Fruit fly (Drosophila melanogaster) whole organism, embryonic: ENCODE data around the gene CG11726.

Experiments
- Abd-B ChIP-seq: fragments of 200-800 bp; sonication (Bioruptor generic); optimal IDR thresholded peaks from 2 replicates; lab custom pipeline; 2018; ENCODE audit warnings: missing biosample characterization, mild to moderate bottlenecking, missing genetic modification characterization, moderate library complexity
- B-H2 ChIP-seq: fragments of 200-800 bp; sonication (Bioruptor generic); optimal IDR thresholded peaks from 2 replicates; lab custom pipeline; 2018; ENCODE audit warnings: missing biosample characterization, mild to moderate bottlenecking, missing genetic modification characterization
- CG10209 ChIP-seq: fragments of 200-800 bp; sonication (Bioruptor generic); optimal IDR thresholded peaks from 3 replicates; lab custom pipeline; 2017; ENCODE audit warnings: missing biosample characterization, mild to moderate bottlenecking, missing genetic modification characterization, missing genetic modification reagents
- CG11456 ChIP-seq: fragments of 200-800 bp; sonication (Bioruptor generic); IDR thresholded peaks from 3 replicates; pipeline ENCODE4 v1.3.6; 2022; ENCODE audit warnings: missing biosample characterization, missing genetic modification characterization
- CG11695 ChIP-seq: fragments of 200-800 bp; sonication (Bioruptor generic); IDR thresholded peaks from 3 replicates; pipeline ENCODE4 v1.3.6; 2022; ENCODE audit warnings: missing biosample characterization, missing genetic modification characterization
- CG11723 ChIP-seq: fragments of 200-800 bp; sonication (Bioruptor generic); optimal IDR thresholded peaks from 2 replicates; lab custom pipeline; 2017; ENCODE audit warnings: missing biosample characterization, mild to moderate bottlenecking, missing genetic modification characterization
- CG13287 ChIP-seq: fragments of 200-800 bp; sonication (Bioruptor generic); IDR thresholded peaks from 2 replicates; pipeline ENCODE4 v1.3.6; 2022; ENCODE audit warnings: missing biosample characterization, missing genetic modification characterization; ENCODE audit not compliant: partially characterized antibody
- CG13894 ChIP-seq: fragments of 200-800 bp; sonication (Bioruptor generic); optimal IDR thresholded peaks from 3 replicates; lab custom pipeline; 2018; ENCODE audit warnings: missing biosample characterization, mild to moderate bottlenecking, missing genetic modification characterization, moderate library complexity
- CG1529 ChIP-seq: fragments of 200-800 bp; sonication (Bioruptor generic); optimal IDR thresholded peaks from 3 replicates; lab custom pipeline; 2018; ENCODE audit warnings: missing biosample characterization, missing genetic modification characterization
- CG17186 ChIP-seq: fragments of 200-800 bp; sonication (Bioruptor generic); optimal IDR thresholded peaks from 3 replicates; lab custom pipeline; 2017; ENCODE audit warnings: missing biosample characterization, missing genetic modification reagents, missing genetic modification characterization
- CG17328 ChIP-seq: fragments of 200-800 bp; sonication (Bioruptor generic); IDR thresholded peaks from 2 replicates; pipeline ENCODE4 v1.3.6; 2022; ENCODE audit warnings: missing biosample characterization, missing genetic modification characterization
- CG18599 ChIP-seq: fragments of 200-800 bp; sonication (Bioruptor generic); optimal IDR thresholded peaks from 3 replicates; lab custom pipeline; 2017; ENCODE audit warnings: missing biosample characterization, missing genetic modification characterization, mild to moderate bottlenecking, moderate library complexity, missing genetic modification reagents
- CG18619 ChIP-seq: fragments of 200-800 bp; sonication (Bioruptor generic); optimal IDR thresholded peaks from 3 replicates; lab custom pipeline; 2017; ENCODE audit warnings: missing biosample characterization, mild to moderate bottlenecking, missing genetic modification characterization
- CG2116 ChIP-seq: fragments of 200-800 bp; sonication (Bioruptor generic); optimal IDR thresholded peaks from 3 replicates; lab custom pipeline; 2018; ENCODE audit warnings: missing biosample characterization, mild to moderate bottlenecking, missing genetic modification characterization
- CG3065 ChIP-seq: fragments of 200-800 bp; sonication (Bioruptor generic); optimal IDR thresholded peaks from 2 replicates; lab custom pipeline; 2016; ENCODE audit warnings: missing biosample characterization, missing genetic modification characterization
- CG31441 ChIP-seq: fragments of 200-800 bp; sonication (Bioruptor generic); IDR thresholded peaks from 2 replicates; pipeline ENCODE4 v1.3.6; 2022; ENCODE audit warnings: missing biosample characterization, missing genetic modification characterization
- CG6683 ChIP-seq: fragments of 200-800 bp; sonication (Bioruptor generic); optimal IDR thresholded peaks from 2 replicates; lab custom pipeline; 2017; ENCODE audit warnings: missing biosample characterization, mild to moderate bottlenecking, missing genetic modification characterization, missing genetic modification reagents
- CG7357 ChIP-seq: fragments of 200-800 bp; sonication (Bioruptor generic); IDR thresholded peaks from 3 replicates; pipeline ENCODE4 v1.3.6; 2022; ENCODE audit warnings: missing biosample characterization, missing genetic modification characterization
- CG8089 ChIP-seq: fragments of 200-800 bp; sonication (Bioruptor generic); optimal IDR thresholded peaks from 3 replicates; lab custom pipeline; 2016; ENCODE audit warnings: missing biosample characterization, missing genetic modification characterization
- CG8281 ChIP-seq: fragments of 200-800 bp; sonication (Bioruptor generic); optimal IDR thresholded peaks from 2 replicates; lab custom pipeline; 2018; ENCODE audit warnings: missing biosample characterization, mild to moderate bottlenecking, missing genetic modification characterization, moderate library complexity
- CG8290 ChIP-seq, 3 experiments: fragments of 200-800 bp; sonication (Bioruptor generic); optimal IDR thresholded peaks; 2 replicates each; lab custom pipeline; 2016 to 2019; ENCODE audit warnings: missing biosample characterization in 3 of 3, missing genetic modification characterization in 3 of 3, mild to moderate bottlenecking in 2 of 3, moderate library complexity in 1 of 3
- CG8388 ChIP-seq: fragments of 200-800 bp; sonication (Bioruptor generic); optimal IDR thresholded peaks from 2 replicates; lab custom pipeline; 2019; ENCODE audit warnings: missing biosample characterization, mild to moderate bottlenecking, missing genetic modification characterization, moderate library complexity
- CG8765 ChIP-seq: fragments of 200-800 bp; sonication (Bioruptor generic); IDR thresholded peaks from 2 replicates; pipeline ENCODE4 v1.3.6; 2022; ENCODE audit warnings: missing biosample characterization, missing genetic modification characterization
- CG8924 ChIP-seq: fragments of 200-800 bp; optimal IDR thresholded peaks from 3 replicates; lab custom pipeline; 2019; ENCODE audit warnings: missing biosample characterization, mild to moderate bottlenecking, missing genetic modification characterization, moderate library complexity
- CG9609 ChIP-seq: fragments of 200-800 bp; sonication (Bioruptor generic); optimal IDR thresholded peaks from 3 replicates; lab custom pipeline; 2016; ENCODE audit warnings: missing biosample characterization, missing genetic modification characterization
- CTCF ChIP-seq: fragments of 200-800 bp; sonication (Bioruptor generic); optimal IDR thresholded peaks from 2 replicates; lab custom pipeline; 2017; ENCODE audit warnings: missing biosample characterization, mild to moderate bottlenecking, missing genetic modification characterization, moderate library complexity
- Camta ChIP-seq: fragments of 200-800 bp; sonication (Bioruptor generic); optimal IDR thresholded peaks from 2 replicates; lab custom pipeline; 2016; ENCODE audit warnings: missing biosample characterization, missing genetic modification characterization
- D19B ChIP-seq: fragments of 200-800 bp; sonication (Bioruptor generic); optimal IDR thresholded peaks from 2 replicates; lab custom pipeline; 2017; ENCODE audit warnings: missing biosample characterization, mild to moderate bottlenecking, missing genetic modification characterization
- Doc2 ChIP-seq: fragments of 200-800 bp; sonication (Bioruptor generic); IDR thresholded peaks from 2 replicates; pipeline ENCODE4 v1.3.6; 2022; ENCODE audit warnings: missing biosample characterization, missing genetic modification characterization
- Hmx ChIP-seq: fragments of 200-800 bp; sonication (Bioruptor generic); optimal IDR thresholded peaks from 2 replicates; lab custom pipeline; 2016; ENCODE audit warnings: missing biosample characterization, missing genetic modification characterization
- Lhr ChIP-seq: fragments of 200-800 bp; sonication (Bioruptor generic); optimal IDR thresholded peaks from 3 replicates; lab custom pipeline; 2017; ENCODE audit warnings: mild to moderate bottlenecking, missing biosample characterization, missing genetic modification reagents, missing genetic modification characterization
- Scr ChIP-seq: fragments of 200-800 bp; sonication (Bioruptor generic); IDR thresholded peaks from 2 replicates; pipeline ENCODE4 v1.3.6; 2022; ENCODE audit warnings: missing biosample characterization, missing genetic modification characterization; ENCODE audit not compliant: partially characterized antibody
- Sox100B ChIP-seq: fragments of 200-800 bp; sonication (Bioruptor generic); optimal IDR thresholded peaks from 3 replicates; lab custom pipeline; 2018; ENCODE audit warnings: missing biosample characterization, mild to moderate bottlenecking, missing genetic modification characterization
- Sox102F ChIP-seq: fragments of 200-800 bp; sonication (Bioruptor generic); optimal IDR thresholded peaks from 2 replicates; lab custom pipeline; 2018; ENCODE audit warnings: missing biosample characterization, mild to moderate bottlenecking, missing genetic modification characterization, moderate library complexity
- bab2 ChIP-seq: fragments of 200-800 bp; sonication (Bioruptor generic); optimal IDR thresholded peaks from 2 replicates; lab custom pipeline; 2016; ENCODE audit warnings: missing biosample characterization, missing genetic modification characterization
- cg ChIP-seq: fragments of 200-800 bp; sonication (Bioruptor generic); optimal IDR thresholded peaks from 3 replicates; lab custom pipeline; 2019; ENCODE audit warnings: missing biosample characterization, mild to moderate bottlenecking, missing genetic modification characterization, moderate library complexity
- chm ChIP-seq: fragments of 200-800 bp; sonication (Bioruptor generic); IDR thresholded peaks from 2 replicates; pipeline ENCODE4 v1.3.6; 2022; ENCODE audit warnings: missing biosample characterization, missing genetic modification characterization
- dan ChIP-seq: fragments of 200-800 bp; sonication (Bioruptor generic); IDR thresholded peaks from 2 replicates; pipeline ENCODE4 v1.3.6; 2022; ENCODE audit warnings: missing biosample characterization, missing genetic modification characterization
- dati ChIP-seq: fragments of 200-800 bp; sonication (Bioruptor generic); IDR thresholded peaks from 2 replicates; pipeline ENCODE4 v1.3.6; 2022; ENCODE audit warnings: missing biosample characterization, missing genetic modification characterization
- h ChIP-seq: fragments of >200 bp; optimal IDR thresholded peaks from 2 replicates; lab custom pipeline; 2017
- hth ChIP-seq: fragments of >200 bp; optimal IDR thresholded peaks from 2 replicates; lab custom pipeline; 2017; ENCODE audit warnings: inconsistent platforms
- inv ChIP-seq: fragments of 200-800 bp; sonication (Bioruptor generic); IDR thresholded peaks from 2 replicates; pipeline ENCODE4 v1.3.6; 2022; ENCODE audit warnings: missing biosample characterization, missing genetic modification characterization; ENCODE audit not compliant: partially characterized antibody
- org-1 ChIP-seq: fragments of 200-800 bp; sonication (Bioruptor generic); optimal IDR thresholded peaks from 2 replicates; lab custom pipeline; 2017; ENCODE audit warnings: missing biosample characterization, missing genetic modification characterization
- pum ChIP-seq: fragments of 200-800 bp; sonication (Bioruptor generic); optimal IDR thresholded peaks from 2 replicates; lab custom pipeline; 2016; ENCODE audit warnings: missing biosample characterization, missing genetic modification characterization
- repo ChIP-seq: fragments of 200-800 bp; sonication (Bioruptor generic); optimal IDR thresholded peaks from 2 replicates; lab custom pipeline; 2016; ENCODE audit warnings: missing biosample characterization, missing genetic modification characterization
- sima ChIP-seq: fragments of 200-800 bp; sonication (Bioruptor generic); optimal IDR thresholded peaks from 2 replicates; lab custom pipeline; 2016; ENCODE audit warnings: missing biosample characterization, missing genetic modification characterization
- sr ChIP-seq: fragments of 200-800 bp; sonication (Bioruptor generic); IDR thresholded peaks from 3 replicates; pipeline ENCODE4 v1.3.6; 2022; ENCODE audit warnings: missing biosample characterization, missing genetic modification characterization
- ssp ChIP-seq: fragments of 200-800 bp; sonication (Bioruptor generic); IDR thresholded peaks from 2 replicates; pipeline ENCODE4 v1.3.6; 2022; ENCODE audit warnings: missing biosample characterization, missing genetic modification characterization
- tap ChIP-seq: fragments of 200-800 bp; optimal IDR thresholded peaks from 3 replicates; lab custom pipeline; 2019; ENCODE audit warnings: missing biosample characterization, mild to moderate bottlenecking, missing genetic modification characterization, moderate library complexity
- ttk ChIP-seq: fragments of 200-800 bp; sonication (Bioruptor generic); IDR thresholded peaks from 2 replicates; pipeline ENCODE4 v2.1.2; 2022; ENCODE audit warnings: missing biosample characterization, missing genetic modification characterization
- wek ChIP-seq: fragments of 200-800 bp; sonication (Bioruptor generic); optimal IDR thresholded peaks from 3 replicates; lab custom pipeline; 2018; ENCODE audit warnings: missing biosample characterization, mild to moderate bottlenecking, missing genetic modification characterization, moderate library complexity

CG11726 gene

dm6 chr3L:11398484-11399088 is 4.1 kb downstream of the CG11726 start (continued):
- TF ChIP-seq CG11723 (GFP tag; lab: Kevin White, UChicago), result no peak
- no peak for TF ChIP-seq CG8765 (GFP tag; lab: Robert Waterston, UW)
- TF ChIP-seq cg, result no peak
- TF ChIP-seq CG8388 (GFP tag; lab: Kevin White, UChicago), result peak; percentile 75
- no peak for TF ChIP-seq CG8089
- no peak for TF ChIP-seq CG9609 (GFP tag; lab: Kevin White, UChicago)
- peak; percentile 62 for TF ChIP-seq CG18599
- TF ChIP-seq ssp (GFP tag; lab: Robert Waterston, UW), result peak; percentile 33; the same call in 1 of the 2 replicates
- no peak for TF ChIP-seq CG17328 (GFP tag; lab: Robert Waterston, UW)
- peak; percentile 43 for TF ChIP-seq CG10209 (GFP tag; lab: Kevin White, UChicago)
- no peak for TF ChIP-seq Camta (GFP tag; lab: Kevin White, UChicago)
- TF ChIP-seq repo (GFP tag; lab: Kevin White, UChicago), result no peak
- no peak for TF ChIP-seq Lhr (GFP tag; lab: Kevin White, UChicago)
- no peak for TF ChIP-seq dan (GFP tag; lab: Robert Waterston, UW)
- TF ChIP-seq CG11456 (GFP tag; lab: Robert Waterston, UW), result no peak
- TF ChIP-seq CG8290 (GFP tag; optimal IDR thresholded peaks at IDR 0.05; lab: Kevin White, UChicago), result no peak
- peak in 1 of 2 experiments; percentile 31 for TF ChIP-seq CG8290 (tag; optimal IDR thresholded peaks at IDR 0.05; lab: Kevin White, UChicago)
- TF ChIP-seq Sox102F (GFP tag; lab: Kevin White, UChicago), result peak; percentile 67
- TF ChIP-seq CG17186, result no peak
- peak; percentile 81 for TF ChIP-seq Abd-B (GFP tag; lab: Kevin White, UChicago)
- TF ChIP-seq pum (GFP tag; lab: Kevin White, UChicago), result no peak
- TF ChIP-seq CTCF, result no peak
- TF ChIP-seq Sox100B, result peak; percentile 76
- TF ChIP-seq CG8924 (tag; lab: Kevin White, UChicago), result peak; percentile 77
- no peak for TF ChIP-seq bab2 (GFP tag; lab: Kevin White, UChicago)
- TF ChIP-seq CG13894 (tag; lab: Kevin White, UChicago), result no peak
- peak; percentile 52 for TF ChIP-seq ttk (GFP tag; lab: Robert Waterston, UW)
- no peak for TF ChIP-seq wek (GFP tag; lab: Kevin White, UChicago)
- TF ChIP-seq org-1 (GFP tag; lab: Kevin White, UChicago), result peak; percentile 40
- TF ChIP-seq CG11695, result peak; percentile 63; the same call in 2 of the 3 replicates
- TF ChIP-seq Scr (GFP tag; lab: Robert Waterston, UW), result no peak
- TF ChIP-seq CG31441 (GFP tag; lab: Robert Waterston, UW), result peak; percentile 92
- TF ChIP-seq tap (tag; lab: Kevin White, UChicago), result peak; percentile 1
- TF ChIP-seq chm, result no peak
- no peak for TF ChIP-seq B-H2 (GFP tag; lab: Kevin White, UChicago)
- TF ChIP-seq CG6683 (GFP tag; lab: Kevin White, UChicago), result peak; percentile 37
- no peak for TF ChIP-seq D19B (GFP tag; lab: Kevin White, UChicago)
- TF ChIP-seq sima (GFP tag; lab: Kevin White, UChicago), result no peak
- TF ChIP-seq dati, result no peak
- no peak for TF ChIP-seq Hmx (GFP tag; lab: Kevin White, UChicago)
- no peak for TF ChIP-seq CG8281 (tag; lab: Kevin White, UChicago)
- TF ChIP-seq sr (GFP tag; lab: Robert Waterston, UW), result no peak
- no peak for TF ChIP-seq CG3065 (GFP tag; lab: Kevin White, UChicago)
- TF ChIP-seq CG7357 (GFP tag; lab: Robert Waterston, UW), result peak; percentile 57; the same call in 2 of the 3 replicates
- TF ChIP-seq CG18619 (GFP tag; lab: Kevin White, UChicago), result peak; percentile 41
- no peak for TF ChIP-seq CG2116 (GFP tag; lab: Kevin White, UChicago)
- no peak for TF ChIP-seq inv (GFP tag; lab: Robert Waterston, UW)
- no peak for TF ChIP-seq h (lab: Kevin White, UChicago)
- no peak for TF ChIP-seq CG1529 (GFP tag; lab: Kevin White, UChicago)
- no peak for TF ChIP-seq CG13287 (GFP tag; lab: Robert Waterston, UW)
- TF ChIP-seq Doc2 (GFP tag; lab: Robert Waterston, UW), result no peak
- TF ChIP-seq hth (lab: Kevin White, UChicago), result no peak
